Fruit fly (Drosophila melanogaster): Measurements from ENCODE around the gene CG32485.
A peak's percentile ranks its signal among the peaks of the same experiment; 100 is the strongest.

The CG32485 gene

dm6 chr3L:3035769-3036583 is 14.1 kb upstream of the CG32485 start (continued):
- TF ChIP-seq CG7556 (GFP tag; optimal IDR thresholded peaks at IDR 0.05) (peak; percentile 91), D19A (tag; optimal IDR thresholded peaks at IDR 0.05) (peak; percentile 81), YL-1 (GFP tag; optimal IDR thresholded peaks at IDR 0.05) (peak; percentile 57), CG18619 (GFP tag; optimal IDR thresholded peaks at IDR 0.05) (peak; percentile 86), CG11456 (GFP tag; IDR thresholded peaks at IDR 0.05) (peak; percentile 67; the same call in 1 of the 3 replicates), ase (GFP tag; IDR thresholded peaks at IDR 0.05) (peak; percentile 55; the same call in 1 of the 3 replicates), CG11695 (GFP tag; IDR thresholded peaks at IDR 0.05) (peak; percentile 90), jing (GFP tag; optimal IDR thresholded peaks at IDR 0.05) (peak; percentile 53), cwo (GFP tag; optimal IDR thresholded peaks at IDR 0.05) (peak; percentile 84), Vsx1 (GFP tag; optimal IDR thresholded peaks at IDR 0.05) (peak; percentile 73), pum (GFP tag; optimal IDR thresholded peaks at IDR 0.05) (peak; percentile 53), bowl (GFP tag; IDR thresholded peaks at IDR 0.05) (peak; percentile 17; the same call in 1 of the 2 replicates), CG15601 (tag; optimal IDR thresholded peaks at IDR 0.05) (peak; percentile 87), zf30C (GFP tag; optimal IDR thresholded peaks at IDR 0.05) (no peak), en (GFP tag; optimal IDR thresholded peaks at IDR 0.05) (peak; percentile 69), NK7.1 (GFP tag; optimal IDR thresholded peaks at IDR 0.05) (peak; percentile 59), pfk (GFP tag; optimal IDR thresholded peaks at IDR 0.05) (peak; percentile 9), B-H2 (GFP tag; optimal IDR thresholded peaks at IDR 0.05) (peak; percentile 78), CG6813 (GFP tag; optimal IDR thresholded peaks at IDR 0.05) (peak; percentile 91), CG15269 (tag; optimal IDR thresholded peaks at IDR 0.05) (peak; percentile 89), CG4282 (GFP tag; optimal IDR thresholded peaks at IDR 0.05) (peak; percentile 33), sens-2 (GFP tag; IDR thresholded peaks at IDR 0.05) (peak; percentile 70; the same call in 1 of the 2 replicates), disco-r (GFP tag; optimal IDR thresholded peaks at IDR 0.05) (peak; percentile 38), CG1233 (GFP tag; optimal IDR thresholded peaks at IDR 0.05) (peak; percentile 87), CG17359 (tag; optimal IDR thresholded peaks at IDR 0.05) (peak; percentile 82), Atf6 (GFP tag; IDR thresholded peaks at IDR 0.05) (peak; percentile 90), zen (tag; optimal IDR thresholded peaks at IDR 0.05) (peak; percentile 83), Xrp1 (GFP tag; IDR thresholded peaks at IDR 0.05) (peak; percentile 84), ftz-f1 (GFP tag; optimal IDR thresholded peaks at IDR 0.05) (no peak), CG8388 (GFP tag; optimal IDR thresholded peaks at IDR 0.05) (peak; percentile 82), HmgD (GFP tag; optimal IDR thresholded peaks at IDR 0.05) (no peak), ap (GFP tag; IDR thresholded peaks at IDR 0.05) (peak; percentile 76), CG16779 (GFP tag; IDR thresholded peaks at IDR 0.05) (no peak), CG3995 (GFP tag; optimal IDR thresholded peaks at IDR 0.05) (peak; percentile 58), CG11560 (tag; IDR thresholded peaks at IDR 0.05) (no peak), Spps (tag; optimal IDR thresholded peaks at IDR 0.05) (peak; percentile 78), CG4360 (GFP tag; IDR thresholded peaks at IDR 0.05) (no peak), CG15479 (GFP tag; optimal IDR thresholded peaks at IDR 0.05) (no peak), ewg (GFP tag; optimal IDR thresholded peaks at IDR 0.05) (peak; percentile 58), CG14860 (GFP tag; IDR thresholded peaks at IDR 0.05; ENCODE audit: partially characterized antibody) (no peak), Tbp (GFP tag; optimal IDR thresholded peaks at IDR 0.05) (no peak), dm (GFP tag; optimal IDR thresholded peaks at IDR 0.05) (peak; percentile 60), Ssrp (tag; optimal IDR thresholded peaks at IDR 0.05) (peak; percentile 84), esg (GFP tag; conservative IDR thresholded peaks at IDR 0.05) (peak; percentile 71), Camta (GFP tag; optimal IDR thresholded peaks at IDR 0.05) (peak; percentile 77), bsh (GFP tag; optimal IDR thresholded peaks at IDR 0.05) (peak; percentile 73 to 88), odd (GFP tag; optimal IDR thresholded peaks at IDR 0.05) (peak; percentile 89), Rfx (GFP tag; IDR thresholded peaks at IDR 0.05) (peak; percentile 85), CG9932 (GFP tag; IDR thresholded peaks at IDR 0.05) (peak; percentile 79)

All from whole organism, embryonic.